Fruit fly (Drosophila melanogaster): Measurements from ENCODE around the gene CG17029.

dm6 chr3L:16023020-16023648, 46.5 kb downstream of the CG17029 start, which contains the start of gene Notum:
- TF ChIP-seq kay (GFP tag; ENCODE audit: borderline replicate concordance) (no peak), CG7101 (tag; optimal IDR thresholded peaks at IDR 0.05) (no peak), CG1620 (GFP tag; optimal IDR thresholded peaks at IDR 0.05) (no peak), Crg-1 (GFP tag; optimal IDR thresholded peaks at IDR 0.05) (no peak), bab1 (GFP tag; optimal IDR thresholded peaks at IDR 0.05) (no peak), cnc (optimal IDR thresholded peaks at IDR 0.05) (no peak), toe (GFP tag; optimal IDR thresholded peaks at IDR 0.05) (no peak), cic (GFP tag; optimal IDR thresholded peaks at IDR 0.05) (no peak), CG14711 (tag; optimal IDR thresholded peaks at IDR 0.05) (no peak)

All from whole organism, adult.